Worm (Caenorhabditis elegans) whole organism, L4 larva: ENCODE results near the gene cpg-2.

Experiments used
- F10B5.3 ChIP-seq: sonication (generic microtip); optimal IDR thresholded peaks from 2 replicates; lab custom pipeline; 2016; ENCODE audit warnings: mild to moderate bottlenecking, missing genetic modification characterization, missing compliant biosample characterization
- F37D6.2 ChIP-seq: sonication (generic microtip); optimal IDR thresholded peaks from 2 replicates; lab custom pipeline; 2016; ENCODE audit warnings: mild to moderate bottlenecking, missing genetic modification characterization, missing compliant biosample characterization
- Y105C5A.15 ChIP-seq: fragments of 200-800 bp; sonication (Bioruptor generic); IDR thresholded peaks from 2 replicates; pipeline ENCODE4 v1.3.6; 2022; ENCODE audit warnings: missing genetic modification characterization, missing compliant biosample characterization
- Y5F2A.4 ChIP-seq: fragments of 200-800 bp; sonication (Bioruptor generic); optimal IDR thresholded peaks from 2 replicates; lab custom pipeline; 2018; ENCODE audit warnings: mild to moderate bottlenecking, missing genetic modification characterization, missing compliant biosample characterization
- aly-2 ChIP-seq: sonication (generic microtip); optimal IDR thresholded peaks from 2 replicates; lab custom pipeline; 2018; ENCODE audit warnings: missing biosample characterization, missing genetic modification characterization
- ceh-32 ChIP-seq: sonication (generic microtip); optimal IDR thresholded peaks from 2 replicates; lab custom pipeline; 2016; ENCODE audit warnings: mild to moderate bottlenecking, missing genetic modification characterization, missing compliant biosample characterization; ENCODE audit not compliant: poor library complexity
- ceh-44 ChIP-seq: fragments of 200-800 bp; sonication (Bioruptor generic); IDR thresholded peaks from 2 replicates; pipeline ENCODE4 v1.3.6; 2022; ENCODE audit warnings: missing genetic modification reagents, missing genetic modification characterization, missing compliant biosample characterization
- ces-1 ChIP-seq: fragments of 150-350 bp; sonication (generic microtip); optimal IDR thresholded peaks from 4 replicates; lab custom pipeline; 2014; ENCODE audit warnings: missing biosample characterization, missing genetic modification reagents, missing genetic modification characterization
- daf-12 ChIP-seq: fragments of 150-350 bp; optimal IDR thresholded peaks from 2 replicates; lab custom pipeline; 2014; ENCODE audit warnings: missing biosample characterization, missing genetic modification reagents, missing genetic modification characterization
- daf-16 ChIP-seq, 3 experiments: sonication (generic microtip); optimal IDR thresholded peaks; 2 replicates each; lab custom pipeline; 2016 to 2017; ENCODE audit warnings: missing genetic modification characterization in 3 of 3, missing genetic modification reagents in 3 of 3, mild to moderate bottlenecking in 2 of 3, missing compliant biosample characterization in 2 of 3, missing biosample characterization in 1 of 3, moderate library complexity in 1 of 3
- dmd-6 ChIP-seq: fragments of 200-800 bp; sonication (Bioruptor generic); IDR thresholded peaks from 2 replicates; pipeline ENCODE4 v1.3.6; 2022; ENCODE audit warnings: missing genetic modification reagents, missing genetic modification characterization, missing compliant biosample characterization
- dve-1 ChIP-seq: sonication (generic microtip); optimal IDR thresholded peaks from 2 replicates; lab custom pipeline; 2017; ENCODE audit warnings: antibody characterized with exemption, mild to moderate bottlenecking, missing genetic modification characterization, missing compliant biosample characterization; ENCODE audit not compliant: insufficient read depth
- fkh-10 ChIP-seq: fragments of 150-350 bp; optimal IDR thresholded peaks from 2 replicates; lab custom pipeline; 2014; ENCODE audit warnings: missing biosample characterization, missing genetic modification reagents, missing genetic modification characterization
- fos-1 ChIP-seq: fragments of 150-350 bp; optimal IDR thresholded peaks from 2 replicates; lab custom pipeline; 2014; ENCODE audit warnings: missing biosample characterization, missing genetic modification characterization
- hif-1 ChIP-seq, 2 experiments: sonication (generic microtip); optimal IDR thresholded peaks; 2 replicates each; lab custom pipeline; 2016 to 2017; ENCODE audit warnings: missing compliant biosample characterization in 2 of 2, missing genetic modification characterization in 2 of 2, missing genetic modification reagents in 2 of 2, missing genotype in 2 of 2, mild to moderate bottlenecking in 1 of 2
- hlh-11 ChIP-seq: fragments of 200-800 bp; sonication (Bioruptor generic); optimal IDR thresholded peaks from 2 replicates; lab custom pipeline; 2018; ENCODE audit warnings: mild to moderate bottlenecking, missing genetic modification characterization, missing compliant biosample characterization
- hlh-30 ChIP-seq: sonication (generic microtip); optimal IDR thresholded peaks from 2 replicates; lab custom pipeline; 2017; ENCODE audit warnings: antibody characterized with exemption, mild to moderate bottlenecking, missing genetic modification characterization, missing compliant biosample characterization; ENCODE audit not compliant: insufficient read depth
- jun-1 ChIP-seq: fragments of 150-350 bp; optimal IDR thresholded peaks from 2 replicates; lab custom pipeline; 2014; ENCODE audit warnings: missing biosample characterization, missing genetic modification reagents, missing genetic modification characterization
- lin-1 ChIP-seq: fragments of 200-800 bp; sonication (Bioruptor generic); IDR thresholded peaks from 2 replicates; pipeline ENCODE4 v1.3.6; 2022; ENCODE audit warnings: missing genetic modification reagents, missing genetic modification characterization, missing compliant biosample characterization
- lin-13 ChIP-seq: fragments of 150-350 bp; optimal IDR thresholded peaks from 2 replicates; lab custom pipeline; 2014; ENCODE audit warnings: missing biosample characterization, missing genetic modification reagents, missing genetic modification characterization
- lin-38 ChIP-seq: fragments of 200-800 bp; sonication (Bioruptor generic); IDR thresholded peaks from 2 replicates; pipeline ENCODE4 v1.3.6; 2022; ENCODE audit warnings: missing genetic modification reagents, missing genetic modification characterization, missing compliant biosample characterization
- lir-3 ChIP-seq: sonication (generic microtip); optimal IDR thresholded peaks from 2 replicates; lab custom pipeline; 2016; ENCODE audit warnings: mild to moderate bottlenecking, missing genetic modification characterization, missing compliant biosample characterization
- mdt-29 ChIP-seq: fragments of 200-800 bp; sonication (Bioruptor generic); IDR thresholded peaks from 2 replicates; pipeline ENCODE4 v1.3.6; 2022; ENCODE audit warnings: missing genetic modification reagents, missing genetic modification characterization, missing compliant biosample characterization
- mep-1 ChIP-seq: fragments of 150-350 bp; sonication (generic microtip); optimal IDR thresholded peaks from 3 replicates; lab custom pipeline; 2014; ENCODE audit warnings: missing biosample characterization, missing genetic modification characterization
- mxl-3 ChIP-seq: fragments of 200-800 bp; sonication (Bioruptor generic); optimal IDR thresholded peaks from 2 replicates; lab custom pipeline; 2018; ENCODE audit warnings: mild to moderate bottlenecking, missing genetic modification characterization, missing compliant biosample characterization
- nhr-102 ChIP-seq: sonication (generic microtip); optimal IDR thresholded peaks from 2 replicates; lab custom pipeline; 2016; ENCODE audit warnings: mild to moderate bottlenecking, missing genetic modification characterization, moderate library complexity, missing compliant biosample characterization
- nhr-111 ChIP-seq: fragments of 200-800 bp; sonication (Bioruptor generic); optimal IDR thresholded peaks from 2 replicates; lab custom pipeline; 2018; ENCODE audit warnings: mild to moderate bottlenecking, missing genetic modification characterization, missing compliant biosample characterization
- nhr-25 ChIP-seq: sonication (generic microtip); optimal IDR thresholded peaks from 2 replicates; lab custom pipeline; 2017; ENCODE audit warnings: missing genetic modification characterization, mild to moderate bottlenecking, missing compliant biosample characterization, antibody characterized with exemption, moderate library complexity, borderline replicate concordance; ENCODE audit not compliant: insufficient read depth
- nhr-77 ChIP-seq: fragments of 150-350 bp; optimal IDR thresholded peaks from 2 replicates; lab custom pipeline; 2014; ENCODE audit warnings: missing biosample characterization, missing genetic modification characterization
- pqm-1 ChIP-seq: sonication (generic microtip); optimal IDR thresholded peaks from 2 replicates; lab custom pipeline; 2017; ENCODE audit warnings: missing biosample characterization, missing genetic modification characterization
- rbr-2 ChIP-seq: sonication (generic microtip); optimal IDR thresholded peaks from 2 replicates; lab custom pipeline; 2016; ENCODE audit warnings: missing genotype, missing genetic modification characterization, missing compliant biosample characterization
- snpc-1.2 ChIP-seq: fragments of 200-800 bp; sonication (Bioruptor generic); IDR thresholded peaks from 2 replicates; pipeline ENCODE4 v1.3.6; 2022; ENCODE audit warnings: missing genetic modification reagents, missing genetic modification characterization, missing compliant biosample characterization
- snpc-4 ChIP-seq: fragments of 150-350 bp; optimal IDR thresholded peaks from 2 replicates; lab custom pipeline; 2014; ENCODE audit warnings: missing biosample characterization, missing genetic modification characterization
- unc-39 ChIP-seq: sonication (generic microtip); optimal IDR thresholded peaks from 2 replicates; lab custom pipeline; 2017; ENCODE audit warnings: missing biosample characterization, missing genetic modification characterization
- zfp-3 ChIP-seq: fragments of 200-800 bp; sonication (Bioruptor generic); conservative IDR thresholded peaks from 2 replicates; pipeline ENCODE4 v1.3.6; 2022; ENCODE audit warnings: missing genetic modification reagents, missing genetic modification characterization, missing compliant biosample characterization
- zip-11 ChIP-seq: fragments of 200-800 bp; sonication (Bioruptor generic); IDR thresholded peaks from 2 replicates; pipeline ENCODE4 v1.3.6; 2022; ENCODE audit warnings: missing genetic modification characterization, missing compliant biosample characterization
- zip-2 ChIP-seq: fragments of 150-350 bp; optimal IDR thresholded peaks from 2 replicates; lab custom pipeline; 2014; ENCODE audit warnings: missing biosample characterization, missing genetic modification characterization

Gene cpg-2

DNA sequence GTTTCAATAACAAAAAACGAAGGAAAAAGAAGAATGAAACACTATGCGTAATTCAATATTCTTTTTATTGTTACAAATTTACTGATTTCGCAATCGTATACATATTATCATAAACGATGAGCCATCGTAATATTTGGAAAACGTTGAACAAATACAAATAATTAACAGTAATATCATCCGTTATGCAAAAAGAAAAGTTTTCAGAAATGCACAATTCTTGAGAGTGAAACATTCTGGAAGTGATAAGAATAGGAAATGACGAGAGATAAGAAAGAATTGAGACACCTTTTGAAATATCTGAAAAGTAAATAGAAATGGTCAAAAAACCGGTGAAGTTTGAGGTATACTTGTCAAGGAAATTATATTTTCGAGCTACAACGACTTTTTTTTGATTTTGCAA, 22.3 kb downstream of the cpg-2 start (continued):
- TF ChIP-seq nhr-25 (no peak), zfp-3 (GFP tag; lab: Robert Waterston, UW) (no peak), ceh-32 (tag; lab: Kevin White, UChicago) (no peak), rbr-2 (no peak)

DNA sequence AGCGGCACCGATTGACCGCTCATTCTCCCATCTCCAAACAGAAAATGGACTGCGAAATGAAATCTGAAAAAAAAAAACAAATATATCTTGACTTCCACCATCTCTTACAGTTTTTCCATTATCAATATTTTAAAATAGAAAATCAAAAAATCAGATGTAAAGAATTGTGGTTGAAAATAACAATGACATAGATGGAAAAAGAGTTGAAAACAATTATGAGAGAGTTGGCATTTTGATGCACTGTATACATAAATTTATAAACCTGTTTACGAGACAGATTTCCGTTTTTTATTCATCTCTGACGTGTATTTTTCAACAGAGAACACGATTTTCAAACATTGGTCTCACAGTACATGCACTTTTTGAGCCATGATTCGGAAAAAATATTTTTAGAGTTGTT, 23.1 kb downstream of the cpg-2 start, which contains the start of gene ZK418.7:
Gene ZK418.7 (minus strand): TSS at position 101 of the 400 bp plus-strand sequence.
- TF ChIP-seq hlh-30 (tag; lab: Kevin White, UChicago): no peak
- TF ChIP-seq ces-1 (GFP tag; lab: Kevin White, UChicago): no peak
- TF ChIP-seq ceh-44 (GFP tag; lab: Robert Waterston, UW): no peak
- no peak for TF ChIP-seq unc-39 (tag; lab: Kevin White, UChicago)
- TF ChIP-seq lir-3 (tag; lab: Kevin White, UChicago): no peak
- TF ChIP-seq F37D6.2: no peak
- no peak for TF ChIP-seq lin-38
- TF ChIP-seq jun-1 (tag; lab: Kevin White, UChicago): no peak
- no peak for TF ChIP-seq lin-1 (GFP tag; lab: Robert Waterston, UW)
- no peak for TF ChIP-seq Y5F2A.4
- TF ChIP-seq mdt-29 (GFP tag; lab: Robert Waterston, UW): no peak
- no peak for TF ChIP-seq fkh-10 (GFP tag; lab: Kevin White, UChicago)
- TF ChIP-seq fos-1 (tag; lab: Kevin White, UChicago): no peak
- TF ChIP-seq pqm-1 (tag; lab: Kevin White, UChicago): no peak
- no peak for TF ChIP-seq hif-1 (tag; optimal IDR thresholded peaks at IDR 0.05; lab: Kevin White, UChicago)
- TF ChIP-seq dmd-6 (GFP tag; lab: Robert Waterston, UW): no peak
- TF ChIP-seq aly-2 (tag; lab: Kevin White, UChicago): no peak
- TF ChIP-seq lin-13: no peak
- TF ChIP-seq Y105C5A.15: no peak
- no peak for TF ChIP-seq daf-12 (tag; lab: Kevin White, UChicago)

DNA sequence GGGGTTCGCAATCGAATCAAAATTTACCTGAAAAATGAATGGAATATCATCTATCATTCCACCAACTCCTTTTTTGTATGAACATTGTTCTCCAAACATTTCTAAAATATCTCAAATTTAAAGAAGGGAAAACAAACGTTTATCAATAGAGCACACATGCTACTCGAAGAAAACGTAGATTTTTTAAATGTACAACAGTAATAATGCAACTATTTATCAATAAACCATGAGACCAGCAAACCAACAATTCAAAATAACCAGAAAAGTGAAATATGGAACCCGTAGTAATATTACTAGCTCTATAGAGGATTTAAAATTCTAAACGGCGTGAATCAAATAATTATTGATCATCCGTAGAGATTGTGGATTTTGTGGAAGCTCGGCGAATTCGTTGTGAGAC, 25.1 kb downstream of the cpg-2 start, which contains the start of gene ZK418.6:
Gene ZK418.6 (minus strand): TSS at position 101 of the 400 bp plus-strand sequence.
- TF ChIP-seq dve-1 (tag; lab: Kevin White, UChicago) (no peak), mxl-3 (no peak), mep-1 (tag; lab: Kevin White, UChicago) (no peak), F10B5.3 (tag; lab: Kevin White, UChicago) (no peak), dmd-6 (GFP tag; lab: Robert Waterston, UW) (no peak), zip-2 (tag; lab: Kevin White, UChicago) (no peak), zip-11 (GFP tag; lab: Robert Waterston, UW) (no peak), nhr-102 (tag; lab: Kevin White, UChicago) (no peak), snpc-4 (tag; lab: Kevin White, UChicago) (no peak)
- TF ChIP-seq, all 104 proteins: peak for 0

DNA sequence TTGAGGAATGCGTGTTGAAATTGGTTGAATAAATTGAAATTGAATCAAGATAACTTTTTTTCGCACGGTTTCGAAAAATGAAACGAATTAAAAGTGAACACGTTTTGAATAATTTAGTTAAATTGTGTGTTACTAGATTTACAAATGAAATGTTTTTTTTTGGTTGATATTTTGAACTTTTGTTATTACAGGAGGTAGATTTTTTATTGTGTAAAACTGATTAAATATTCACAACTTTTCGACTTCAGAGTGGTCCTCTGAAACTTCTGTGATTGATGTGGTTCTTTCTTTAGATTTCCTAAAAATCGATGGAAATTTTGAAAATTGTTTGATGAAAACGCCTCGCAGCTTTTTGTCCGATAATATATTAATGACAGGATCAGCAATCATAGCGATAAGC, 27.4 kb downstream of the cpg-2 start, which contains the start of gene ZK418.13:
Gene ZK418.13 (minus strand): TSS at position 101 of the 400 bp plus-strand sequence.
- TF ChIP-seq nhr-111 (GFP tag; lab: Kevin White, UChicago): no peak
- no peak for TF ChIP-seq aly-2 (tag; lab: Kevin White, UChicago)
- no peak for TF ChIP-seq hlh-11 (tag; lab: Kevin White, UChicago)
- no peak for TF ChIP-seq snpc-1.2 (GFP tag; lab: Robert Waterston, UW)
- no peak for TF ChIP-seq daf-16 (GFP tag; optimal IDR thresholded peaks at IDR 0.05; lab: Kevin White, UChicago)
- no peak for TF ChIP-seq daf-16 (tag; optimal IDR thresholded peaks at IDR 0.05; lab: Kevin White, UChicago)
- TF ChIP-seq nhr-77 (tag; lab: Kevin White, UChicago): no peak
- TF ChIP-seq mdt-29 (GFP tag; lab: Robert Waterston, UW): no peak
